Fruit fly (Drosophila melanogaster) whole organism, embryonic: ENCODE results near the gene CG10801.

Experiments used
- CG11398 ChIP-seq: fragments of 200-800 bp; sonication (Bioruptor generic); optimal IDR thresholded peaks from 2 replicates; lab custom pipeline; 2016; ENCODE audit warnings: missing biosample characterization, missing genetic modification characterization
- CG11695 ChIP-seq: fragments of 200-800 bp; sonication (Bioruptor generic); IDR thresholded peaks from 3 replicates; pipeline ENCODE4 v1.3.6; 2022; ENCODE audit warnings: missing biosample characterization, missing genetic modification characterization
- CG11696 ChIP-seq: fragments of 200-800 bp; sonication (Bioruptor generic); IDR thresholded peaks from 2 replicates; pipeline ENCODE4 v1.3.6; 2022; ENCODE audit warnings: missing biosample characterization, missing genetic modification characterization
- CG13287 ChIP-seq: fragments of 200-800 bp; sonication (Bioruptor generic); IDR thresholded peaks from 2 replicates; pipeline ENCODE4 v1.3.6; 2022; ENCODE audit warnings: missing biosample characterization, missing genetic modification characterization; ENCODE audit not compliant: partially characterized antibody
- CG14050 ChIP-seq: fragments of 200-800 bp; sonication (Bioruptor generic); IDR thresholded peaks from 3 replicates; pipeline ENCODE4 v1.3.6; 2022; ENCODE audit warnings: missing biosample characterization, missing genetic modification characterization
- CG15011 ChIP-seq: fragments of 200-800 bp; sonication (Bioruptor generic); optimal IDR thresholded peaks from 3 replicates; lab custom pipeline; 2018; ENCODE audit warnings: missing biosample characterization, mild to moderate bottlenecking, missing genetic modification characterization
- CG1602 ChIP-seq: fragments of 200-800 bp; sonication (Bioruptor generic); optimal IDR thresholded peaks from 3 replicates; lab custom pipeline; 2016; ENCODE audit warnings: missing biosample characterization, missing genetic modification characterization
- CG1647 ChIP-seq: fragments of 200-800 bp; sonication (Bioruptor generic); optimal IDR thresholded peaks from 3 replicates; lab custom pipeline; 2016; ENCODE audit warnings: missing biosample characterization, missing genetic modification characterization
- CG16813 ChIP-seq: fragments of 200-800 bp; sonication (Bioruptor generic); IDR thresholded peaks from 3 replicates; pipeline ENCODE4 v1.3.6; 2022; ENCODE audit warnings: missing biosample characterization, missing genetic modification characterization; ENCODE audit not compliant: partially characterized antibody
- CG18599 ChIP-seq: fragments of 200-800 bp; sonication (Bioruptor generic); optimal IDR thresholded peaks from 3 replicates; lab custom pipeline; 2017; ENCODE audit warnings: missing biosample characterization, missing genetic modification characterization, mild to moderate bottlenecking, moderate library complexity, missing genetic modification reagents
- CG3163 ChIP-seq: fragments of 200-800 bp; sonication (Bioruptor generic); optimal IDR thresholded peaks from 3 replicates; lab custom pipeline; 2016; ENCODE audit warnings: missing biosample characterization, missing genetic modification characterization
- CG4282 ChIP-seq: fragments of 200-800 bp; sonication (Bioruptor generic); optimal IDR thresholded peaks from 2 replicates; lab custom pipeline; 2016; ENCODE audit warnings: missing biosample characterization, missing genetic modification characterization
- CG4404 ChIP-seq: fragments of 200-800 bp; sonication (Bioruptor generic); IDR thresholded peaks from 2 replicates; pipeline ENCODE4 v1.3.6; 2022; ENCODE audit warnings: missing biosample characterization, missing genetic modification characterization
- CG4424 ChIP-seq: fragments of 200-800 bp; sonication (Bioruptor generic); optimal IDR thresholded peaks from 3 replicates; lab custom pipeline; 2016; ENCODE audit warnings: missing biosample characterization, missing genetic modification characterization
- CG5180 ChIP-seq: fragments of 200-800 bp; sonication (Bioruptor generic); optimal IDR thresholded peaks from 3 replicates; lab custom pipeline; 2017; ENCODE audit warnings: missing biosample characterization, missing genetic modification characterization, mild to moderate bottlenecking, moderate library complexity, missing genetic modification reagents
- CG6254 ChIP-seq: fragments of 200-800 bp; sonication (Bioruptor generic); optimal IDR thresholded peaks from 3 replicates; lab custom pipeline; 2017; ENCODE audit warnings: mild to moderate bottlenecking, missing biosample characterization, missing genetic modification reagents, missing genetic modification characterization
- CG6654 ChIP-seq: fragments of 200-800 bp; sonication (Bioruptor generic); optimal IDR thresholded peaks from 2 replicates; lab custom pipeline; 2017; ENCODE audit warnings: missing biosample characterization, mild to moderate bottlenecking, missing genetic modification characterization
- CG6683 ChIP-seq: fragments of 200-800 bp; sonication (Bioruptor generic); optimal IDR thresholded peaks from 2 replicates; lab custom pipeline; 2017; ENCODE audit warnings: missing biosample characterization, mild to moderate bottlenecking, missing genetic modification characterization, missing genetic modification reagents
- CG8944 ChIP-seq: fragments of 200-800 bp; sonication (Bioruptor generic); optimal IDR thresholded peaks from 3 replicates; lab custom pipeline; 2016; ENCODE audit warnings: missing biosample characterization, missing genetic modification characterization
- CoRest ChIP-seq: fragments of 200-800 bp; sonication (Bioruptor generic); optimal IDR thresholded peaks from 3 replicates; lab custom pipeline; 2018; ENCODE audit warnings: missing biosample characterization, mild to moderate bottlenecking, missing genetic modification characterization, moderate library complexity
- D19B ChIP-seq: fragments of 200-800 bp; sonication (Bioruptor generic); optimal IDR thresholded peaks from 2 replicates; lab custom pipeline; 2017; ENCODE audit warnings: missing biosample characterization, mild to moderate bottlenecking, missing genetic modification characterization
- HLH54F ChIP-seq: fragments of 200-800 bp; sonication (Bioruptor generic); optimal IDR thresholded peaks from 3 replicates; lab custom pipeline; 2016; ENCODE audit warnings: missing biosample characterization, missing genetic modification characterization
- Hmx ChIP-seq: fragments of 200-800 bp; sonication (Bioruptor generic); optimal IDR thresholded peaks from 2 replicates; lab custom pipeline; 2016; ENCODE audit warnings: missing biosample characterization, missing genetic modification characterization
- Hr51 ChIP-seq, 2 experiments: fragments of 200-800 bp; sonication (Bioruptor generic); optimal IDR thresholded peaks; 2 replicates in 1 of 2; 3 replicates in 1 of 2; lab custom pipeline; 2016 to 2018; ENCODE audit warnings: missing biosample characterization in 2 of 2, missing genetic modification characterization in 2 of 2, mild to moderate bottlenecking in 1 of 2, moderate library complexity in 1 of 2
- Hsf ChIP-seq: fragments of 200-800 bp; sonication (Bioruptor generic); optimal IDR thresholded peaks from 3 replicates; lab custom pipeline; 2016; ENCODE audit warnings: missing biosample characterization, missing genetic modification characterization
- Mad ChIP-seq: fragments of 200-800 bp; sonication (Bioruptor generic); optimal IDR thresholded peaks from 2 replicates; lab custom pipeline; 2016; ENCODE audit warnings: missing biosample characterization, missing genetic modification characterization
- Meics ChIP-seq: fragments of 200-800 bp; sonication (Bioruptor generic); optimal IDR thresholded peaks from 2 replicates; lab custom pipeline; 2017; ENCODE audit warnings: missing biosample characterization, mild to moderate bottlenecking, missing genetic modification characterization
- NC2β ChIP-seq: fragments of 200-800 bp; sonication (Bioruptor generic); optimal IDR thresholded peaks from 2 replicates; lab custom pipeline; 2016; ENCODE audit warnings: missing biosample characterization, missing genetic modification characterization
- Poxn ChIP-seq: fragments of 200-800 bp; sonication (Bioruptor generic); IDR thresholded peaks from 2 replicates; pipeline ENCODE4 v1.3.6; 2022; ENCODE audit warnings: missing biosample characterization, missing genetic modification characterization
- Rfx ChIP-seq: fragments of 200-800 bp; sonication (Bioruptor generic); IDR thresholded peaks from 2 replicates; pipeline ENCODE4 v1.3.6; 2022; ENCODE audit warnings: missing biosample characterization, missing genetic modification characterization
- aop ChIP-seq: fragments of 200-800 bp; sonication (Bioruptor generic); IDR thresholded peaks from 2 replicates; pipeline ENCODE4 v1.3.6; 2022; ENCODE audit warnings: missing biosample characterization, missing genetic modification characterization
- bcd ChIP-seq: fragments of 200-800 bp; sonication (Bioruptor generic); optimal IDR thresholded peaks from 2 replicates; lab custom pipeline; 2017; ENCODE audit warnings: missing biosample characterization, mild to moderate bottlenecking, missing genetic modification characterization
- cg ChIP-seq: fragments of 200-800 bp; sonication (Bioruptor generic); optimal IDR thresholded peaks from 3 replicates; lab custom pipeline; 2019; ENCODE audit warnings: missing biosample characterization, mild to moderate bottlenecking, missing genetic modification characterization, moderate library complexity
- gem ChIP-seq: fragments of 200-800 bp; sonication (Bioruptor generic); optimal IDR thresholded peaks from 2 replicates; lab custom pipeline; 2019; ENCODE audit warnings: missing biosample characterization, mild to moderate bottlenecking, missing genetic modification characterization, moderate library complexity
- grau ChIP-seq: fragments of 200-800 bp; optimal IDR thresholded peaks from 3 replicates; lab custom pipeline; 2019; ENCODE audit warnings: missing biosample characterization, mild to moderate bottlenecking, missing genetic modification characterization, moderate library complexity
- jing ChIP-seq: fragments of 200-800 bp; sonication (Bioruptor generic); optimal IDR thresholded peaks from 2 replicates; lab custom pipeline; 2018; ENCODE audit warnings: missing biosample characterization, mild to moderate bottlenecking, missing genetic modification characterization
- kay ChIP-seq: fragments of 200-800 bp; sonication (Bioruptor generic); optimal IDR thresholded peaks from 2 replicates; lab custom pipeline; 2016; ENCODE audit warnings: missing biosample characterization, missing genetic modification characterization
- mld ChIP-seq: fragments of 200-800 bp; sonication (Bioruptor generic); IDR thresholded peaks from 3 replicates; pipeline ENCODE4 v1.3.6; 2022; ENCODE audit warnings: missing biosample characterization, missing genetic modification characterization; ENCODE audit not compliant: partially characterized antibody
- pb ChIP-seq: fragments of 200-800 bp; sonication (Bioruptor generic); optimal IDR thresholded peaks from 3 replicates; lab custom pipeline; 2016; ENCODE audit warnings: missing biosample characterization, missing genetic modification characterization
- ranshi ChIP-seq: fragments of 200-800 bp; sonication (Bioruptor generic); IDR thresholded peaks from 2 replicates; pipeline ENCODE4 v1.3.6; 2022; ENCODE audit warnings: missing biosample characterization, missing genetic modification characterization
- rib ChIP-seq: fragments of 200-800 bp; sonication (Bioruptor generic); IDR thresholded peaks from 2 replicates; pipeline ENCODE4 v1.3.6; 2022; ENCODE audit warnings: missing biosample characterization, missing genetic modification characterization
- row ChIP-seq: fragments of 200-800 bp; sonication (Bioruptor generic); IDR thresholded peaks from 3 replicates; pipeline ENCODE4 v1.3.6; 2022; ENCODE audit warnings: missing biosample characterization, missing genetic modification characterization
- scrt ChIP-seq: fragments of 200-800 bp; sonication (Bioruptor generic); optimal IDR thresholded peaks from 2 replicates; lab custom pipeline; 2018; ENCODE audit warnings: missing biosample characterization, mild to moderate bottlenecking, missing genetic modification characterization, moderate library complexity
- slou ChIP-seq: fragments of 200-800 bp; sonication (Bioruptor generic); optimal IDR thresholded peaks from 3 replicates; lab custom pipeline; 2016; ENCODE audit warnings: missing biosample characterization, missing genetic modification characterization
- tgo ChIP-seq: fragments of 200-800 bp; sonication (Bioruptor generic); IDR thresholded peaks from 3 replicates; pipeline ENCODE4 v1.3.6; 2022; ENCODE audit warnings: missing biosample characterization, missing genetic modification characterization
- ttk ChIP-seq: fragments of 200-800 bp; sonication (Bioruptor generic); IDR thresholded peaks from 2 replicates; pipeline ENCODE4 v2.1.2; 2022; ENCODE audit warnings: missing biosample characterization, missing genetic modification characterization
- unpg ChIP-seq: fragments of 200-800 bp; sonication (Bioruptor generic); optimal IDR thresholded peaks from 3 replicates; lab custom pipeline; 2018; ENCODE audit warnings: missing biosample characterization, mild to moderate bottlenecking, missing genetic modification characterization, moderate library complexity
- wek ChIP-seq: fragments of 200-800 bp; sonication (Bioruptor generic); optimal IDR thresholded peaks from 3 replicates; lab custom pipeline; 2018; ENCODE audit warnings: missing biosample characterization, mild to moderate bottlenecking, missing genetic modification characterization, moderate library complexity
- yki ChIP-seq: fragments of >200 bp; optimal IDR thresholded peaks from 3 replicates; lab custom pipeline; 2018

The CG10801 gene

DNA sequence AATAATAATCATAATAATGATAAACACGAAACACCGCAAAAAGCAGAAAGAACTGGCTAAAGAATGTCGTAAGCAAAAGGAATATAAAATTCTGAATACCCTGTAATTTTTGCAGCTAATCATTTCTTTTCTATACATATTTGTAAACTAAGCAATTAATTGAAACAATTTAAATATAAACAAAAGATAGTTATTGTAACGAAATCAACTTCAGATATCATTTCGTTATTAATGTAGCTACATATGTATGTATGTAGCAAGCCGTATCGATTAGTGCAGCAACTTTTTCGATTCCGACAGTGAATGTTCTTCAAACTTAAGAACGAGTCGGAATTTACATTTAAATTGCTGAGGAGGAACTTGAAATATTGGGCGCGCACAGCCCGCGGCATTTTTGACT, 13.2 kb downstream of the CG10801 start (continued):
- TF ChIP-seq Rfx (GFP tag; lab: Robert Waterston, UW) = peak; percentile 40; the same call in 1 of the 2 replicates
- TF ChIP-seq cg (GFP tag; lab: Kevin White, UChicago) = no peak
- no peak for TF ChIP-seq Hmx (GFP tag; lab: Kevin White, UChicago)
- TF ChIP-seq CG18599 = no peak
- peak; percentile 14 for TF ChIP-seq grau (tag; lab: Kevin White, UChicago)
- TF ChIP-seq gem = peak; percentile 38
- no peak for TF ChIP-seq yki (lab: Kevin White, UChicago)
- TF ChIP-seq pb (GFP tag; lab: Kevin White, UChicago) = no peak
- TF ChIP-seq row (GFP tag; lab: Robert Waterston, UW) = peak; percentile 31; the same call in 2 of the 3 replicates
- no peak for TF ChIP-seq HLH54F
- TF ChIP-seq aop (GFP tag; lab: Robert Waterston, UW) = no peak
- TF ChIP-seq D19B (GFP tag; lab: Kevin White, UChicago) = peak; percentile 53
- TF ChIP-seq CG6654 (GFP tag; lab: Kevin White, UChicago) = no peak
- TF ChIP-seq slou (GFP tag; lab: Kevin White, UChicago) = no peak
- no peak for TF ChIP-seq CG6254 (GFP tag; lab: Kevin White, UChicago)
- TF ChIP-seq CG6683 (GFP tag; lab: Kevin White, UChicago) = no peak
- TF ChIP-seq CG16813 (GFP tag; lab: Robert Waterston, UW) = no peak
- no peak for TF ChIP-seq NC2β (GFP tag; lab: Kevin White, UChicago)
- TF ChIP-seq Poxn = no peak
- TF ChIP-seq mld (GFP tag; lab: Robert Waterston, UW) = no peak
- no peak for TF ChIP-seq Meics (GFP tag; lab: Kevin White, UChicago)
- no peak for TF ChIP-seq CoRest (tag; lab: Kevin White, UChicago)
- TF ChIP-seq CG1602 (GFP tag; lab: Kevin White, UChicago) = no peak
- no peak for TF ChIP-seq CG4282 (GFP tag; lab: Kevin White, UChicago)

- peak; percentile 45 for TF ChIP-seq CG4424 (GFP tag; lab: Kevin White, UChicago)
- no peak for TF ChIP-seq Mad (GFP tag; lab: Kevin White, UChicago)
- TF ChIP-seq CG11695 (GFP tag; lab: Robert Waterston, UW) = peak; percentile 64; the same call in 2 of the 3 replicates
- TF ChIP-seq CG14050 = 0 out of 3 replicates have a peak, but pooled peaks have one; percentile 15
- TF ChIP-seq ranshi (GFP tag; lab: Robert Waterston, UW) = peak; percentile 60; the same call in 1 of the 2 replicates
- peak; percentile 58; the same call in 2 of the 3 replicates for TF ChIP-seq tgo (GFP tag; lab: Robert Waterston, UW)
- no peak for TF ChIP-seq CG8944
- peak; percentile 27; the same call in 1 of the 2 replicates for TF ChIP-seq CG4404 (GFP tag; lab: Robert Waterston, UW)
- peak in 1 of 2 experiments; percentile 74 for TF ChIP-seq Hr51 (GFP tag; optimal IDR thresholded peaks at IDR 0.05; lab: Kevin White, UChicago)
- TF ChIP-seq CG3163 (GFP tag; lab: Kevin White, UChicago) = no peak
- TF ChIP-seq rib = no peak
- TF ChIP-seq CG1647 (GFP tag; lab: Kevin White, UChicago) = no peak
- no peak for TF ChIP-seq CG11696 (GFP tag; lab: Robert Waterston, UW)
- TF ChIP-seq CG5180 (GFP tag; lab: Kevin White, UChicago) = no peak
- TF ChIP-seq CG13287 (GFP tag; lab: Robert Waterston, UW) = no peak
- TF ChIP-seq CG15011 (GFP tag; lab: Kevin White, UChicago) = peak; percentile 12
- peak; percentile 58 for TF ChIP-seq bcd (GFP tag; lab: Kevin White, UChicago)
- no peak for TF ChIP-seq wek (GFP tag; lab: Kevin White, UChicago)
- TF ChIP-seq kay (GFP tag; lab: Kevin White, UChicago) = no peak
- TF ChIP-seq jing (GFP tag; lab: Kevin White, UChicago) = no peak
- TF ChIP-seq unpg (GFP tag; lab: Kevin White, UChicago) = peak; percentile 57
- TF ChIP-seq CG11398 = no peak
- TF ChIP-seq Hsf (GFP tag; lab: Kevin White, UChicago) = no peak
- TF ChIP-seq scrt (GFP tag; lab: Kevin White, UChicago) = peak; percentile 61
- TF ChIP-seq ttk (GFP tag; lab: Robert Waterston, UW) = peak; percentile 59
Observed at dm6 chrX:3474476-3475439, 14.4 kb downstream of the CG10801 start, which contains the start of gene CG12206. Gene CG12206 (minus strand): TSS chrX:3474524.
